Worm (Caenorhabditis elegans) whole organism, young adult: Measurements from ENCODE around the gene paqr-1.
"Not testable (repeated sequence)": the region's sequence is repeated elsewhere in the genome, so short reads cannot be mapped to it uniquely, and the experiment has no call there.

Source experiments
- F37B4.10 ChIP-seq: fragments of 200-800 bp; sonication (Bioruptor generic); IDR thresholded peaks from 2 replicates; pipeline ENCODE4 v1.3.6; 2022; ENCODE audit warnings: missing genetic modification characterization, missing compliant biosample characterization
- aptf-2 ChIP-seq: fragments of 200-800 bp; sonication (Bioruptor generic); conservative IDR thresholded peaks from 2 replicates; pipeline ENCODE4 v1.3.6; 2022; ENCODE audit warnings: missing genetic modification reagents, missing genetic modification characterization, missing compliant biosample characterization
- dpff-1 ChIP-seq: sonication (generic microtip); optimal IDR thresholded peaks from 2 replicates; lab custom pipeline; 2017; ENCODE audit warnings: mild to moderate bottlenecking, missing genetic modification characterization, missing compliant biosample characterization

DNA sequence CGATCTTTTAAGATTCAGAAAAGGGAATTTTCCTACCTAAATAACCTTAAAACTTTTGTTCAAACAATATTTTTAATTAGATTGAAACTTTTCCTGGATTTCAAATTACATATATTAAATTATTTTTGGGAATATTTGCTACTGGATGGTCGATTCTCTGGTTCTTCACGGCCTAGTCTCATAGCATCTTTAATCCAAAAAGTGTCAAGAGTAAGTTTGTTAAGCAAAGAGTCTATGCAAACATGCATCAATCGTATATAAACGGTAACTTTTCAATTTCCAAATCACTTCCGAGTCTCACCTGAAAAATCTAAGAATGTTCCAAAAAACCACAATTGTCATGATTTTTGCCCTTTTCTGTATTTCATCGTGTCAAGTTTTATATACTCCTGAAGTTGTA is 42.7 kb upstream of the paqr-1 start, which contains the start of gene nspb-4:
- TF ChIP-seq dpff-1; F37B4.10 (GFP tag; lab: Robert Waterston, UW); aptf-2 (GFP tag; lab: Robert Waterston, UW): not testable (repeated sequence)
